In genomic region chr3R:7506314-7506988, dm6 we compare ENCODE assay signal across 1 fruit fly cellular context.
TF ChIP-seq lines count a peak whose summit lies in the region.

No protein-coding gene starts in this region.

TF ChIP-seq in whole organism, embryonic, 481 proteins besides CTCF, POLR2A, EP300 and RAD21 (continued from another document):
- peak; percentile 55; the same call in 2 of the 3 replicates for TF ChIP-seq CG14050 (GFP tag; IDR thresholded peaks at IDR 0.05; lab: Robert Waterston, UW)
- TF ChIP-seq CG17802 (tag; optimal IDR thresholded peaks at IDR 0.05; lab: Kevin White, UChicago) = peak; percentile 4
- peak; percentile 58 for TF ChIP-seq Nf-YB (GFP tag; optimal IDR thresholded peaks at IDR 0.05; lab: Kevin White, UChicago)
- TF ChIP-seq CG33557 (GFP tag; optimal IDR thresholded peaks at IDR 0.05; lab: Kevin White, UChicago) = no peak
- no peak for TF ChIP-seq Gsc (GFP tag; IDR thresholded peaks at IDR 0.05; lab: Robert Waterston, UW)
- no peak for TF ChIP-seq dan (GFP tag; IDR thresholded peaks at IDR 0.05; lab: Robert Waterston, UW)
- TF ChIP-seq schlank (tag; optimal IDR thresholded peaks at IDR 0.05; lab: Kevin White, UChicago) = peak; percentile 82
- peak; percentile 34; the same call in 1 of the 2 replicates for TF ChIP-seq CG8765 (GFP tag; IDR thresholded peaks at IDR 0.05; lab: Robert Waterston, UW)
- TF ChIP-seq CG8281 (tag; optimal IDR thresholded peaks at IDR 0.05; lab: Kevin White, UChicago) = peak; percentile 37
- TF ChIP-seq Optix (GFP tag; IDR thresholded peaks at IDR 0.05; lab: Robert Waterston, UW) = no peak
- 0 out of 2 replicates have a peak, but pooled peaks have one; percentile 6 for TF ChIP-seq dimm (GFP tag; IDR thresholded peaks at IDR 0.05; lab: Robert Waterston, UW)
- no peak for TF ChIP-seq sc (optimal IDR thresholded peaks at IDR 0.05; lab: Kevin White, UChicago)
- TF ChIP-seq sc (GFP tag; optimal IDR thresholded peaks at IDR 0.05; lab: Kevin White, UChicago) = no peak
